Fruit fly (Drosophila melanogaster) whole organism, pupa: ENCODE data around the gene Cyt-b5-r.

Experiments used
- CG10348 ChIP-seq: fragments of 200-800 bp; sonication (Bioruptor generic); IDR thresholded peaks from 2 replicates; pipeline ENCODE4 v1.3.6; 2022; ENCODE audit warnings: missing biosample characterization, missing genetic modification characterization
- CG12605 ChIP-seq: fragments of 200-800 bp; sonication (Bioruptor generic); IDR thresholded peaks from 2 replicates; pipeline ENCODE4 v1.3.6; 2022; ENCODE audit warnings: missing biosample characterization, missing genetic modification characterization
- CG13204 ChIP-seq: fragments of 200-800 bp; sonication (Bioruptor generic); optimal IDR thresholded peaks from 2 replicates; lab custom pipeline; 2018; ENCODE audit warnings: missing biosample characterization, mild to moderate bottlenecking, missing genetic modification characterization, moderate library complexity
- CG14655 ChIP-seq: fragments of 200-800 bp; sonication (Bioruptor generic); optimal IDR thresholded peaks from 3 replicates; lab custom pipeline; 2017; ENCODE audit warnings: mild to moderate bottlenecking, missing biosample characterization, missing genetic modification reagents, missing genetic modification characterization
- CG15710 ChIP-seq: fragments of 200-800 bp; sonication (Bioruptor generic); optimal IDR thresholded peaks from 2 replicates; lab custom pipeline; 2018; ENCODE audit warnings: missing biosample characterization, mild to moderate bottlenecking, missing genetic modification characterization, moderate library complexity
- CG32121 ChIP-seq: fragments of 200-800 bp; sonication (Bioruptor generic); IDR thresholded peaks from 2 replicates; pipeline ENCODE4 v1.3.6; 2022; ENCODE audit warnings: missing biosample characterization, missing genetic modification characterization
- CG34367 ChIP-seq: fragments of 200-800 bp; sonication (Bioruptor generic); optimal IDR thresholded peaks from 2 replicates; lab custom pipeline; 2018; ENCODE audit warnings: missing biosample characterization, mild to moderate bottlenecking, missing genetic modification characterization
- CG8159 ChIP-seq: fragments of 200-800 bp; sonication (Bioruptor generic); optimal IDR thresholded peaks from 3 replicates; lab custom pipeline; 2018; ENCODE audit warnings: missing biosample characterization, mild to moderate bottlenecking, missing genetic modification characterization, moderate library complexity
- CG9948 ChIP-seq: fragments of 200-800 bp; sonication (Bioruptor generic); optimal IDR thresholded peaks from 2 replicates; lab custom pipeline; 2018; ENCODE audit warnings: missing biosample characterization, mild to moderate bottlenecking, missing genetic modification characterization, moderate library complexity
- D1 ChIP-seq: fragments of 200-800 bp; sonication (Bioruptor generic); optimal IDR thresholded peaks from 2 replicates; lab custom pipeline; 2018; ENCODE audit warnings: missing biosample characterization, mild to moderate bottlenecking, missing genetic modification characterization, moderate library complexity
- EcR ChIP-seq: fragments of 200-800 bp; sonication (Bioruptor generic); optimal IDR thresholded peaks from 3 replicates; lab custom pipeline; 2019; ENCODE audit warnings: missing biosample characterization, missing genetic modification characterization, mild to moderate bottlenecking, moderate library complexity, missing genetic modification reagents
- Pif1A ChIP-seq: fragments of 200-800 bp; sonication (Bioruptor generic); optimal IDR thresholded peaks from 3 replicates; lab custom pipeline; 2016; ENCODE audit warnings: missing biosample characterization, missing genetic modification characterization
- fd96Ca ChIP-seq: fragments of 200-800 bp; sonication (Bioruptor generic); IDR thresholded peaks from 3 replicates; pipeline ENCODE4 v1.3.6; 2022; ENCODE audit warnings: missing biosample characterization, missing genetic modification characterization
- rn ChIP-seq: fragments of 200-800 bp; sonication (Bioruptor generic); IDR thresholded peaks from 2 replicates; pipeline ENCODE4 v1.3.6; 2022; ENCODE audit warnings: missing biosample characterization, missing genetic modification characterization

dm6 chr2L:16799496-16799895 is 9.0 kb upstream of the Cyt-b5-r start:
- no peak for TF ChIP-seq CG10348 (GFP tag; lab: Robert Waterston, UW)
- no peak for TF ChIP-seq CG9948 (tag; lab: Kevin White, UChicago)
- TF ChIP-seq CG15710 (tag; lab: Kevin White, UChicago), result no peak
- TF ChIP-seq CG12605, result no peak
- no peak for TF ChIP-seq CG14655
- no peak for TF ChIP-seq fd96Ca (GFP tag; lab: Robert Waterston, UW)
- no peak for TF ChIP-seq CG8159 (tag; lab: Kevin White, UChicago)
- no peak for TF ChIP-seq CG13204 (GFP tag; lab: Kevin White, UChicago)
- TF ChIP-seq D1 (tag; lab: Kevin White, UChicago), result no peak
- TF ChIP-seq EcR (GFP tag; lab: Kevin White, UChicago), result no peak
- no peak for TF ChIP-seq CG34367 (tag; lab: Kevin White, UChicago)
- TF ChIP-seq rn (GFP tag; lab: Robert Waterston, UW), result no peak
- TF ChIP-seq CG32121 (GFP tag; lab: Robert Waterston, UW), result no peak
- no peak for TF ChIP-seq Pif1A
